Worm (Caenorhabditis elegans): ENCODE measurements around the gene dnpp-1.

The dnpp-1 gene

ce11 chrIII:5833376-5833775 is 30.2 kb downstream of the dnpp-1 start, which contains the start of the genes R12B2.13 and mdt-15:
Gene R12B2.13, minus strand, starts transcription at chrIII:5833476.
Gene mdt-15, minus strand, starts transcription at chrIII:5833751.
- no peak for TF ChIP-seq unc-62 (GFP tag; optimal IDR thresholded peaks at IDR 0.05)

ce11 chrIII:5832442-5832841 is 31.2 kb downstream of the dnpp-1 start:
- no peak for TF ChIP-seq unc-62 (GFP tag; optimal IDR thresholded peaks at IDR 0.05)

ce11 chrIII:5828065-5828464 is 35.5 kb downstream of the dnpp-1 start:
- TF ChIP-seq unc-62 (GFP tag; optimal IDR thresholded peaks at IDR 0.05): no peak

- no peak for TF ChIP-seq unc-62 (GFP tag; optimal IDR thresholded peaks at IDR 0.05)
Observed at ce11 chrIII:5826895-5827437, 36.6 kb downstream of the dnpp-1 start.

ce11 chrIII:5824450-5824972 is 39.1 kb downstream of the dnpp-1 start:
- TF ChIP-seq unc-62 (GFP tag; optimal IDR thresholded peaks at IDR 0.05): no peak

- no peak for TF ChIP-seq unc-62 (GFP tag; optimal IDR thresholded peaks at IDR 0.05)
Observed at ce11 chrIII:5823617-5824016, 40.0 kb downstream of the dnpp-1 start, which contains the start of gene R12B2.8. Gene R12B2.8, plus strand, starts transcription at chrIII:5823917.

- no peak for TF ChIP-seq unc-62 (GFP tag; optimal IDR thresholded peaks at IDR 0.05)
Observed at ce11 chrIII:5822816-5823215, 40.8 kb downstream of the dnpp-1 start.

ce11 chrIII:5815932-5816331 is 47.7 kb downstream of the dnpp-1 start, which contains the start of gene sma-4:
Gene sma-4, plus strand, starts transcription at chrIII:5816232.
- TF ChIP-seq unc-62 (GFP tag; optimal IDR thresholded peaks at IDR 0.05): no peak

- no peak for TF ChIP-seq unc-62 (GFP tag; optimal IDR thresholded peaks at IDR 0.05)
Observed at ce11 chrIII:5814799-5815198, 48.8 kb downstream of the dnpp-1 start, which contains the start of gene R12B2.7. Gene R12B2.7, plus strand, starts transcription at chrIII:5815045.

- no peak for TF ChIP-seq unc-62 (GFP tag; optimal IDR thresholded peaks at IDR 0.05)
Observed at ce11 chrIII:5814098-5814497, 49.5 kb downstream of the dnpp-1 start.

ce11 chrIII:5813501-5813900 is 50.1 kb downstream of the dnpp-1 start:
- no peak for TF ChIP-seq unc-62 (GFP tag; optimal IDR thresholded peaks at IDR 0.05)

ce11 chrIII:5812672-5813071 is 50.9 kb downstream of the dnpp-1 start:
- no peak for TF ChIP-seq unc-62 (GFP tag; optimal IDR thresholded peaks at IDR 0.05)

- TF ChIP-seq unc-62 (GFP tag; optimal IDR thresholded peaks at IDR 0.05): no peak
Observed at ce11 chrIII:5811957-5812356, 51.6 kb downstream of the dnpp-1 start.

Data from whole organism, dauer.